Fruit fly (Drosophila melanogaster) whole organism, prepupa: ENCODE data around the gene CG4768.

Experiments
- Blimp-1 ChIP-seq: fragments of 200-800 bp; sonication (Bioruptor generic); optimal IDR thresholded peaks from 3 replicates; lab custom pipeline; 2017; ENCODE audit warnings: missing biosample characterization, missing genetic modification characterization, mild to moderate bottlenecking, moderate library complexity, missing genetic modification reagents
- CG10631 ChIP-seq: fragments of 200-800 bp; sonication (Bioruptor generic); optimal IDR thresholded peaks from 2 replicates; lab custom pipeline; 2016; ENCODE audit warnings: missing biosample characterization, missing genetic modification characterization
- CG11762 ChIP-seq: fragments of 200-800 bp; sonication (Bioruptor generic); optimal IDR thresholded peaks from 3 replicates; lab custom pipeline; 2016; ENCODE audit warnings: missing biosample characterization, missing genetic modification characterization; ENCODE audit not compliant: insufficient read depth
- CG6808 ChIP-seq: fragments of 200-800 bp; sonication (Bioruptor generic); optimal IDR thresholded peaks from 3 replicates; lab custom pipeline; 2017; ENCODE audit warnings: missing biosample characterization, missing genetic modification characterization, mild to moderate bottlenecking, moderate library complexity, missing genetic modification reagents
- Eip78C ChIP-seq: fragments of 200-800 bp; sonication (Bioruptor generic); peaks from one replicate; lab custom pipeline; 2016; ENCODE audit warnings: missing biosample characterization, missing genetic modification characterization
- Ets21C ChIP-seq: fragments of 200-800 bp; sonication (Bioruptor generic); optimal IDR thresholded peaks from 3 replicates; lab custom pipeline; 2016; ENCODE audit warnings: missing biosample characterization, missing genetic modification characterization
- Sox102F ChIP-seq: fragments of 200-800 bp; sonication (Bioruptor generic); optimal IDR thresholded peaks from 2 replicates; lab custom pipeline; 2016; ENCODE audit warnings: missing biosample characterization, mild to moderate bottlenecking, missing genetic modification characterization
- dsx ChIP-seq: fragments of 200-800 bp; optimal IDR thresholded peaks from 3 replicates; lab custom pipeline; 2019; ENCODE audit warnings: missing biosample characterization, mild to moderate bottlenecking, missing genetic modification characterization, moderate library complexity; ENCODE audit not compliant: poor library complexity, severe bottlenecking
- svp ChIP-seq: fragments of 200-800 bp; sonication (Bioruptor generic); peaks from one replicate; lab custom pipeline; 2016; ENCODE audit warnings: missing biosample characterization, missing genetic modification characterization

CG4768 gene

dm6 chrX:16844295-16844694, 52.4 kb downstream of the CG4768 start, which contains the start of gene RSG7:
Gene RSG7 (minus strand): TSS chrX:16844433.
- TF ChIP-seq dsx (GFP tag; lab: Kevin White, UChicago) (no peak), CG6808 (GFP tag; lab: Kevin White, UChicago) (no peak), Ets21C (GFP tag; lab: Kevin White, UChicago) (no peak), Sox102F (GFP tag; lab: Kevin White, UChicago) (no peak), CG10631 (GFP tag; lab: Kevin White, UChicago) (no peak)
- TF ChIP-seq, all 60 proteins: peak for 0

- no peak for TF ChIP-seq CG11762 (GFP tag; lab: Kevin White, UChicago)
- TF ChIP-seq Blimp-1 (GFP tag; lab: Kevin White, UChicago), result no peak
- TF ChIP-seq Eip78C (GFP tag; lab: Kevin White, UChicago), result peak; percentile 24
- peak; percentile 28 for TF ChIP-seq svp (GFP tag; lab: Kevin White, UChicago)
Measured at dm6 chrX:16846575-16846974, 54.7 kb downstream of the CG4768 start.
